Worm (Caenorhabditis elegans) whole organism, L2 larva: ENCODE data around the gene sre-39.

ENCODE experiments used
- R02D3.7 ChIP-seq: fragments of 150-350 bp; optimal IDR thresholded peaks from 2 replicates; lab custom pipeline; 2014; ENCODE audit warnings: missing biosample characterization, missing genetic modification characterization
- aly-2 ChIP-seq: fragments of 150-350 bp; optimal IDR thresholded peaks from 2 replicates; lab custom pipeline; 2014; ENCODE audit warnings: missing biosample characterization, missing genetic modification characterization
- crh-2 ChIP-seq: sonication (generic microtip); optimal IDR thresholded peaks from 2 replicates; lab custom pipeline; 2017; ENCODE audit warnings: missing biosample characterization, missing genetic modification characterization
- elt-1 ChIP-seq: fragments of 150-350 bp; optimal IDR thresholded peaks from 2 replicates; lab custom pipeline; 2014; ENCODE audit warnings: missing biosample characterization, missing genetic modification characterization
- elt-3 ChIP-seq: sonication (generic microtip); optimal IDR thresholded peaks from 2 replicates; lab custom pipeline; 2017; ENCODE audit warnings: missing biosample characterization, missing genetic modification characterization
- mab-5 ChIP-seq: fragments of 150-350 bp; optimal IDR thresholded peaks from 2 replicates; lab custom pipeline; 2014; ENCODE audit warnings: missing biosample characterization, missing genetic modification characterization
- mdl-1 ChIP-seq, 2 experiments: fragments of 150-350 bp in 1 of 2; sonication (generic microtip) in 1 of 2; optimal IDR thresholded peaks; 2 replicates each; lab custom pipeline; 2017; ENCODE audit warnings: missing biosample characterization in 2 of 2, missing genetic modification characterization in 2 of 2
- nhr-11 ChIP-seq: fragments of 150-350 bp; optimal IDR thresholded peaks from 2 replicates; lab custom pipeline; 2014; ENCODE audit warnings: missing biosample characterization, missing genetic modification characterization
- nhr-77 ChIP-seq: fragments of 150-350 bp; optimal IDR thresholded peaks from 2 replicates; lab custom pipeline; 2014; ENCODE audit warnings: missing biosample characterization, missing genetic modification characterization
- sma-9 ChIP-seq, 2 experiments: fragments of 150-350 bp in 1 of 2; sonication (generic microtip) in 1 of 2; optimal IDR thresholded peaks; 2 replicates each; lab custom pipeline; 2014 to 2016; ENCODE audit warnings: missing genetic modification characterization in 2 of 2, mild to moderate bottlenecking in 1 of 2, missing biosample characterization in 1 of 2, missing compliant biosample characterization in 1 of 2, missing genetic modification reagents in 1 of 2, moderate library complexity in 1 of 2
- snpc-4 ChIP-seq: fragments of 150-350 bp; optimal IDR thresholded peaks from 2 replicates; lab custom pipeline; 2014; ENCODE audit warnings: missing biosample characterization, missing genetic modification characterization
- unc-39 ChIP-seq: fragments of 150-350 bp; optimal IDR thresholded peaks from 2 replicates; lab custom pipeline; 2014; ENCODE audit warnings: missing biosample characterization, missing genetic modification characterization
- zag-1 ChIP-seq: fragments of 150-350 bp; optimal IDR thresholded peaks from 2 replicates; lab custom pipeline; 2014; ENCODE audit warnings: missing biosample characterization, missing genetic modification characterization

DNA sequence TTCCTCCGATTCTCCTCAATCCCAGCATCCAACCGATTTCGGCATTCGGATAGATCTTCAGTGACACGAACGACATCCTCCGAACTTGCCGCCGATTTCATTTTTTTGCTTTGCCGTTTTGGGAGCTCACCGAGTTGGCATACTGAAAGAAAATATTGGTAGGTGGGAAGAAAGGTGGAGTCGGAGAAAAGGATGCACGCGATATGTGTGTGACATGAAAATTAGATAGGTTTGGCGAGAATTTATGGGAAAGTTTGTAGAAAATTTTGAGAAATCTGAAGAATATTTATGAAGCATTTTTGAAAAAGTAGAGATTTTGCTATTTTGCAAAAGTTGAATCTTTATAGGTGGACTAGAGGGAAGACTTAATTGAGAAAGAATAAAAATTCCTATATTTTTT, 48.8 kb upstream of the sre-39 start, which contains the start of gene che-10:
- TF ChIP-seq crh-2 (tag; lab: Kevin White, UChicago) (no peak), mdl-1 (tag; optimal IDR thresholded peaks at IDR 0.05; lab: Kevin White, UChicago) (no peak), R02D3.7 (tag; lab: Kevin White, UChicago) (no peak), elt-3 (tag; lab: Kevin White, UChicago) (no peak), elt-1 (no peak), nhr-77 (tag; lab: Kevin White, UChicago) (no peak), sma-9 (GFP tag; optimal IDR thresholded peaks at IDR 0.05; lab: Kevin White, UChicago) (no peak), sma-9 (tag; optimal IDR thresholded peaks at IDR 0.05; lab: Kevin White, UChicago) (no peak), snpc-4 (no peak), mab-5 (tag; lab: Kevin White, UChicago) (no peak), unc-39 (tag; lab: Kevin White, UChicago) (no peak), aly-2 (tag; lab: Kevin White, UChicago) (no peak), nhr-11 (tag; lab: Kevin White, UChicago) (no peak), zag-1 (tag; lab: Kevin White, UChicago) (no peak)
